Worm (Caenorhabditis elegans) whole organism, L3 larva: ENCODE measurements around the gene unc-25.
A peak's percentile ranks its signal among the peaks of the same experiment; 100 is the strongest.

Source experiments
- R02D3.7 ChIP-seq: fragments of 150-350 bp; optimal IDR thresholded peaks from 2 replicates; lab custom pipeline; 2014; ENCODE audit warnings: missing biosample characterization, missing genetic modification characterization
- ZK546.5 ChIP-seq: sonication (generic microtip); optimal IDR thresholded peaks from 2 replicates; lab custom pipeline; 2017; ENCODE audit warnings: missing biosample characterization, missing genetic modification characterization
- aly-2 ChIP-seq: fragments of 150-350 bp; optimal IDR thresholded peaks from 2 replicates; lab custom pipeline; 2014; ENCODE audit warnings: missing biosample characterization, missing genetic modification characterization
- ama-1 ChIP-seq: fragments of 150-350 bp; optimal IDR thresholded peaks from 2 replicates; lab custom pipeline; 2018
- ceh-16 ChIP-seq: sonication (generic microtip); optimal IDR thresholded peaks from 2 replicates; lab custom pipeline; 2017; ENCODE audit warnings: missing biosample characterization, missing genetic modification characterization
- ceh-28 ChIP-seq: fragments of 150-350 bp; optimal IDR thresholded peaks from 2 replicates; lab custom pipeline; 2014; ENCODE audit warnings: missing biosample characterization, missing genetic modification reagents, missing genetic modification characterization
- ceh-9 ChIP-seq: sonication (generic microtip); optimal IDR thresholded peaks from 2 replicates; lab custom pipeline; 2018; ENCODE audit warnings: missing biosample characterization, missing genetic modification characterization
- daf-12 ChIP-seq: fragments of 150-350 bp; optimal IDR thresholded peaks from 2 replicates; lab custom pipeline; 2014; ENCODE audit warnings: missing biosample characterization, missing genetic modification reagents, missing genetic modification characterization
- egl-27 ChIP-seq: sonication (generic microtip); optimal IDR thresholded peaks from 4 replicates; lab custom pipeline; 2017; ENCODE audit warnings: missing biosample characterization, missing genetic modification reagents, missing genetic modification characterization
- egl-5 ChIP-seq: fragments of 150-350 bp; optimal IDR thresholded peaks from 2 replicates; lab custom pipeline; 2017; ENCODE audit warnings: missing biosample characterization, missing genetic modification reagents, missing genetic modification characterization, inconsistent platforms
- elt-2 ChIP-seq: sonication (generic microtip); optimal IDR thresholded peaks from 2 replicates; lab custom pipeline; 2016; ENCODE audit warnings: missing genetic modification reagents, mild to moderate bottlenecking, missing genetic modification characterization, missing compliant biosample characterization
- elt-3 ChIP-seq, 3 experiments: fragments of 150-350 bp in 1 of 3; sonication (generic microtip) in 2 of 3; optimal IDR thresholded peaks; 2 replicates in 2 of 3; 4 replicates in 1 of 3; lab custom pipeline; 2014 to 2017; ENCODE audit warnings: missing biosample characterization in 3 of 3, missing genetic modification characterization in 3 of 3
- fkh-10 ChIP-seq: sonication (generic microtip); optimal IDR thresholded peaks from 2 replicates; lab custom pipeline; 2017; ENCODE audit warnings: missing biosample characterization, missing genetic modification reagents, missing genetic modification characterization
- fkh-2 ChIP-seq: fragments of 150-350 bp; optimal IDR thresholded peaks from 2 replicates; lab custom pipeline; 2014; ENCODE audit warnings: missing biosample characterization, missing genetic modification reagents, missing genetic modification characterization
- fos-1 ChIP-seq: fragments of 150-350 bp; optimal IDR thresholded peaks from 2 replicates; lab custom pipeline; 2014; ENCODE audit warnings: missing biosample characterization, missing genetic modification characterization
- hmg-11 ChIP-seq: sonication (generic microtip); optimal IDR thresholded peaks from 2 replicates; lab custom pipeline; 2016; ENCODE audit warnings: missing genetic modification characterization, missing compliant biosample characterization
- jun-1 ChIP-seq: fragments of 150-350 bp; optimal IDR thresholded peaks from 2 replicates; lab custom pipeline; 2014; ENCODE audit warnings: missing biosample characterization, missing genetic modification reagents, missing genetic modification characterization
- lin-15B ChIP-seq: fragments of 150-350 bp; optimal IDR thresholded peaks from 2 replicates; lab custom pipeline; 2014; ENCODE audit warnings: missing biosample characterization, missing genetic modification characterization
- lin-39 ChIP-seq: fragments of 150-350 bp; optimal IDR thresholded peaks from 2 replicates; lab custom pipeline; 2018; ENCODE audit warnings: missing biosample characterization, missing genetic modification reagents, missing genetic modification characterization
- lsy-12 ChIP-seq: sonication (generic microtip); optimal IDR thresholded peaks from 2 replicates; lab custom pipeline; 2016; ENCODE audit warnings: mild to moderate bottlenecking, missing genetic modification characterization, missing compliant biosample characterization
- mdl-1 ChIP-seq: fragments of 150-350 bp; optimal IDR thresholded peaks from 2 replicates; lab custom pipeline; 2014; ENCODE audit warnings: missing biosample characterization, missing genetic modification characterization
- mml-1 ChIP-seq: fragments of 150-350 bp; sonication (generic microtip); optimal IDR thresholded peaks from 3 replicates; lab custom pipeline; 2014; ENCODE audit warnings: missing biosample characterization, missing genetic modification characterization
- nfya-1 ChIP-seq: sonication (generic microtip); optimal IDR thresholded peaks from 2 replicates; lab custom pipeline; 2017; ENCODE audit warnings: missing genetic modification characterization, mild to moderate bottlenecking, missing compliant biosample characterization, antibody characterized with exemption, moderate library complexity; ENCODE audit not compliant: insufficient read depth
- nhr-11 ChIP-seq: fragments of 150-350 bp; optimal IDR thresholded peaks from 2 replicates; lab custom pipeline; 2014; ENCODE audit warnings: missing biosample characterization, missing genetic modification characterization
- nhr-23 ChIP-seq: fragments of 150-350 bp; optimal IDR thresholded peaks from 2 replicates; lab custom pipeline; 2014; ENCODE audit warnings: missing biosample characterization, missing genetic modification reagents, missing genetic modification characterization
- nhr-237 ChIP-seq: fragments of 150-350 bp; optimal IDR thresholded peaks from 2 replicates; lab custom pipeline; 2014; ENCODE audit warnings: missing biosample characterization, missing genetic modification characterization
- nhr-25 ChIP-seq: sonication (generic microtip); optimal IDR thresholded peaks from 2 replicates; lab custom pipeline; 2017; ENCODE audit warnings: missing biosample characterization, missing genetic modification characterization
- nhr-28 ChIP-seq: fragments of 150-350 bp; optimal IDR thresholded peaks from 2 replicates; lab custom pipeline; 2014; ENCODE audit warnings: missing biosample characterization, missing genetic modification characterization
- nhr-43 ChIP-seq: sonication (generic microtip); optimal IDR thresholded peaks from 2 replicates; lab custom pipeline; 2016; ENCODE audit warnings: mild to moderate bottlenecking, missing genetic modification characterization, missing compliant biosample characterization; ENCODE audit not compliant: poor library complexity, severe bottlenecking
- nhr-67 ChIP-seq: fragments of 150-350 bp; optimal IDR thresholded peaks from 2 replicates; lab custom pipeline; 2014; ENCODE audit warnings: missing biosample characterization, missing genetic modification characterization
- nhr-76 ChIP-seq: fragments of 150-350 bp; sonication (generic microtip); optimal IDR thresholded peaks from 5 replicates; lab custom pipeline; 2014; ENCODE audit warnings: missing biosample characterization, missing genetic modification characterization
- pha-4 ChIP-seq: fragments of 150-350 bp; optimal IDR thresholded peaks from 2 replicates; lab custom pipeline; 2014; ENCODE audit warnings: missing biosample characterization, missing genetic modification reagents, missing genetic modification characterization
- pqm-1 ChIP-seq: fragments of 150-350 bp; optimal IDR thresholded peaks from 2 replicates; lab custom pipeline; 2017; ENCODE audit warnings: missing biosample characterization, missing genetic modification characterization, inconsistent platforms
- sea-2 ChIP-seq: fragments of 150-350 bp; sonication (generic microtip); optimal IDR thresholded peaks from 4 replicates; lab custom pipeline; 2014; ENCODE audit warnings: missing biosample characterization, missing genetic modification reagents, missing genetic modification characterization
- skn-1 ChIP-seq: fragments of 150-350 bp; optimal IDR thresholded peaks from 2 replicates; lab custom pipeline; 2014; ENCODE audit warnings: missing biosample characterization, missing genetic modification characterization
- snpc-4 ChIP-seq: fragments of 150-350 bp; optimal IDR thresholded peaks from 2 replicates; lab custom pipeline; 2014; ENCODE audit warnings: missing biosample characterization, missing genetic modification characterization
- tbx-2 ChIP-seq: sonication (generic microtip); optimal IDR thresholded peaks from 2 replicates; lab custom pipeline; 2016; ENCODE audit warnings: mild to moderate bottlenecking, missing genetic modification characterization, missing compliant biosample characterization
- unc-39 ChIP-seq: sonication (generic microtip); optimal IDR thresholded peaks from 4 replicates; lab custom pipeline; 2017; ENCODE audit warnings: missing biosample characterization, missing genetic modification characterization
- unc-62 ChIP-seq: fragments of 150-350 bp; sonication (generic microtip); optimal IDR thresholded peaks from 4 replicates; lab custom pipeline; 2014; ENCODE audit warnings: missing biosample characterization, missing genetic modification reagents, missing genetic modification characterization
- zag-1 ChIP-seq: fragments of 150-350 bp; optimal IDR thresholded peaks from 2 replicates; lab custom pipeline; 2014; ENCODE audit warnings: missing biosample characterization, missing genetic modification characterization
- ztf-11 ChIP-seq: fragments of 150-350 bp; optimal IDR thresholded peaks from 2 replicates; lab custom pipeline; 2014; ENCODE audit warnings: missing biosample characterization, missing genetic modification characterization
- ztf-4 ChIP-seq: fragments of 150-350 bp; optimal IDR thresholded peaks from 2 replicates; lab custom pipeline; 2014; ENCODE audit warnings: missing biosample characterization, missing genetic modification characterization

unc-25 gene

DNA sequence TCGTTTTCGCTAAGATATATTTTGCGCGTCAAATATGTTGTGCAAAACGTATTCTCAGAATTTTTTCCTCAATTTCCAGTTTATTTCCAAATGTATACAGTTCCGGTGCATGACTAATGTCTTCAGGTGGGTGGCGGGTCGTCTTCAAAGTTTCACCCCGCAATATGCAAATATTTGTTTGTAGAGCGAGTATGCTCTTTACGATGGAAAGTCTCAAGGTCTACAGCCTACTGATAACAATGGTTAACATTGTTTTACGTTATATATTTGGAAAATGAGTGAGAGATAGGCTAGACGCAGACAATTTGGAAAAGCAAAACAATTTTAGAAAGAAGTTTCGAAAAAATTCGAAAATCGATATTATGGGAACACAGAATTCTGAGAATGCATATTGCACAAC is 24.6 kb upstream of the unc-25 start:
- TF ChIP-seq nhr-25 (tag; lab: Kevin White, UChicago) (no peak), elt-2 (tag; lab: Kevin White, UChicago) (peak; percentile 48), pqm-1 (tag; lab: Kevin White, UChicago) (peak; percentile 36), pha-4 (tag; lab: Kevin White, UChicago) (peak; percentile 56)
- TF ChIP-seq, all 47 proteins: peak for 3

DNA sequence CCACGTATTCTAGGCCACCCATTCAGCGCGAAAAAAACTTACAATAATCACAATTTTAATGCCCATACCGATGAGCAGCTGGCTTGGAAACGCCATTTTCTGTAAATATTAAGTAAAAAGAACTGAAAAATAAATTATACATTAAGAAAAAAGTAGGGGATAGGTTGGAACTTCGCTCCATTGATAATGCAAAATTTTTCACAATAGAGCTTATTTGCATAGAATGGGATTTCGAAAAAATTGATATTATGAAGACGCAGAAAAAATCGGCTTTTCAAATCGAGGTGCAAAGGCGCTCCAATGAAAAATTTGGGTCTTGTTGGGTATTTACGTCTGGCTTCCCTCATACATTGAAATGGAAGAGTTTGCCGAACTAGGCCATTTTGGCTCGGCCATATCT is 23.9 kb upstream of the unc-25 start, which contains the start of gene Y37D8A.16:
Gene Y37D8A.16 (minus strand): TSS at position 101 of the 400 bp plus-strand sequence.
- TF ChIP-seq elt-3 (tag; optimal IDR thresholded peaks at IDR 0.05; lab: Kevin White, UChicago): no peak
- TF ChIP-seq nhr-237 (tag; lab: Kevin White, UChicago): no peak
- TF ChIP-seq nhr-43: no peak
- TF ChIP-seq ztf-11 (tag; lab: Kevin White, UChicago): no peak
- no peak for TF ChIP-seq pqm-1 (tag; lab: Kevin White, UChicago)
- TF ChIP-seq nhr-76: no peak
- no peak for TF ChIP-seq nhr-23 (tag; lab: Kevin White, UChicago)
- no peak for TF ChIP-seq mml-1 (tag; lab: Kevin White, UChicago)
- no peak for TF ChIP-seq elt-2 (tag; lab: Kevin White, UChicago)
- no peak for TF ChIP-seq ZK546.5
- no peak for TF ChIP-seq lsy-12 (tag; lab: Kevin White, UChicago)
- no peak for TF ChIP-seq ceh-9 (tag; lab: Kevin White, UChicago)
- TF ChIP-seq nhr-67 (tag; lab: Kevin White, UChicago): no peak
- no peak for TF ChIP-seq daf-12 (tag; lab: Kevin White, UChicago)

- TF ChIP-seq skn-1 (no peak), ama-1 (no peak), lsy-12 (tag; lab: Kevin White, UChicago) (no peak), pqm-1 (tag; lab: Kevin White, UChicago) (peak; percentile 41), aly-2 (tag; lab: Kevin White, UChicago) (no peak), fkh-10 (no peak), mdl-1 (no peak), lin-15B (tag; lab: Kevin White, UChicago) (no peak), snpc-4 (tag; lab: Kevin White, UChicago) (no peak), ceh-9 (tag; lab: Kevin White, UChicago) (no peak), R02D3.7 (tag; lab: Kevin White, UChicago) (no peak), ztf-11 (tag; lab: Kevin White, UChicago) (no peak), nhr-25 (tag; lab: Kevin White, UChicago) (no peak), nfya-1 (no peak), unc-39 (tag; lab: Kevin White, UChicago) (no peak), fos-1 (peak; percentile 48), egl-27 (tag; lab: Kevin White, UChicago) (no peak), jun-1 (tag; lab: Kevin White, UChicago) (peak; percentile 72), elt-3 (tag; optimal IDR thresholded peaks at IDR 0.05; lab: Kevin White, UChicago) (no peak), mml-1 (tag; lab: Kevin White, UChicago) (no peak), elt-2 (tag; lab: Kevin White, UChicago) (peak; percentile 53), ceh-16 (tag; lab: Kevin White, UChicago) (no peak), nhr-11 (tag; lab: Kevin White, UChicago) (no peak), tbx-2 (no peak), nhr-28 (tag; lab: Kevin White, UChicago) (no peak), fkh-2 (no peak), nhr-67 (tag; lab: Kevin White, UChicago) (no peak), nhr-43 (no peak), lin-39 (tag; lab: Kevin White, UChicago) (no peak), egl-5 (tag; lab: Kevin White, UChicago) (no peak), zag-1 (tag; lab: Kevin White, UChicago) (no peak), sea-2 (GFP tag; lab: Kevin White, UChicago) (no peak), ZK546.5 (no peak), nhr-237 (tag; lab: Kevin White, UChicago) (no peak), ztf-4 (tag; lab: Kevin White, UChicago) (no peak), hmg-11 (tag; lab: Kevin White, UChicago) (peak; percentile 69), unc-62 (GFP tag; lab: Kevin White, UChicago) (no peak), ceh-28 (tag; lab: Kevin White, UChicago) (no peak), pha-4 (tag; lab: Kevin White, UChicago) (peak; percentile 95)
Measured at ce11 chrIII:12919882-12920281, 22.6 kb upstream of the unc-25 start.
